Worm (Caenorhabditis elegans): ENCODE results near the gene F21A3.4.
A peak's percentile ranks its signal among the peaks of the same experiment; 100 is the strongest.

Gene F21A3.4

DNA sequence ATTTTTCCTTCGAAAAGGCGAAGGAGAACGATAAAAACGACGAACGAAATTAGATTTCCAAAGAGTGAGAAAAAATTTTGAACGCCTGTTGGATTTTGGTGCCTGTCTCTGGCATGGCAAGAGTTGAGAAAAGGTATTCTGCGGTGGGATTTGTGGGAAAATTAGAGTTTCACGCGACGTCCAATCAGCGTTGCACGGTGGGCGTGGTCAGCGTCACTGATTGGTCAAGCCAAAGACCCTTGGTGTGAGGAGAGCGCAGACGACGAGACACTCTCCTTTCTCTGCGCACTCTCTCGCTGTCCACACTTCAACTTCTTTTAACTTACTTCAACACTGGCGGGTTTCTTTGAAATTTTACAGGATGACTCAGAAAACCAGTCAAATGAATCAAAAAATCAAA lies 26.1 kb downstream of the F21A3.4 start:
- TF ChIP-seq nhr-84 (tag; optimal IDR thresholded peaks at IDR 0.05) (no peak), sptf-1 (tag; optimal IDR thresholded peaks at IDR 0.05) (no peak)

DNA sequence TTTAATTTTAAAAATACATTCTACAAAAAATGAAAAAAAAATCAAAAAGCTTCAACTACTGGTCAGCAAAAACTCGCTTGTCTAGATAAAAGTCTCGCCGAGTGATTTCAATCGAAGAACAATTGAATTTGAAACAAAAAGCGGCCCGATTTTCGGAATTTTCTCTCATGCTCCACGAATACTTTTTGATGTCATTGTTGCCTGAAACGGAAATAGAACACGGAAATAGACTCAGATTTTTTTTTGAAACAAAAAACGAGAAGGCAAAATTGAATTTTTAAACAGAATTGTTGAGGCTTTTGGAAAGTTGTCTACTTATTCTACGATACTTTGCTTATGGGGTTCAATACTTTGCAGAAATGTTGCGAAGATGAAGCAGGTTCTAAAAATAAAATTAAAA lies 27.1 kb downstream of the F21A3.4 start:
- TF ChIP-seq fkh-10 (GFP tag; optimal IDR thresholded peaks at IDR 0.05) = peak; percentile 81
- no peak for TF ChIP-seq fkh-8 (tag; optimal IDR thresholded peaks at IDR 0.05)

DNA sequence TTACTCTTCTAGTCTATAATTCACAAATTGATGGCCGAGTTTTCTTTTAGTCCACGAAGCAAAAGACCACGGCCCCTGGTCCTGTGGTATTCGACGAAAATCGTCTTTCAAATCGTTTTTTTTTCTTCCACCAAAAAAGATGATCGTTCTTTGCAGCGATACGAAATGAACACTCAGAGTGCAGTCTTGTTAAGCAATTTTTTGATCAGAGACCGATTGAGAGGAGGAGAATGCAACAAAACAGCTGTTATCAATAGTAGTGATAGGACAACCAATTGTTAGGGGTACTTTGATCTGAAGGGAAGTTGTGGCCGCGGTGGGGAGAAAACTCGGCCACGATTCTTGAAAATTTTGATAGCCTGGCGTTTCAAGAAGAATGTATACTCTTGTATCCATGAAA lies 27.6 kb downstream of the F21A3.4 start:
- peak; percentile 52 for TF ChIP-seq unc-130 (tag; optimal IDR thresholded peaks at IDR 0.05)
- no peak for TF ChIP-seq efl-3 (GFP tag; optimal IDR thresholded peaks at IDR 0.05)
- no peak for TF ChIP-seq fkh-4 (tag; optimal IDR thresholded peaks at IDR 0.05; ENCODE audit: borderline replicate concordance)
- peak; percentile 47 for TF ChIP-seq lin-39 (tag; optimal IDR thresholded peaks at IDR 0.05)
- no peak for TF ChIP-seq nhr-76 (tag; optimal IDR thresholded peaks at IDR 0.05)
- peak; percentile 86 for TF ChIP-seq nhr-71 (tag; optimal IDR thresholded peaks at IDR 0.05)
- TF ChIP-seq zag-1 (tag; optimal IDR thresholded peaks at IDR 0.05) = no peak
- TF ChIP-seq lsy-2 (tag; optimal IDR thresholded peaks at IDR 0.05) = peak; percentile 36 to 48
- no peak for TF ChIP-seq pag-3 (tag; optimal IDR thresholded peaks at IDR 0.05; ENCODE audit: borderline replicate concordance, insufficient read depth)
- TF ChIP-seq nhr-85 (tag) = peak; percentile 45
- TF ChIP-seq ztf-4 (tag; optimal IDR thresholded peaks at IDR 0.05) = peak; percentile 59
- peak; percentile 72 for TF ChIP-seq lin-14 (GFP tag; optimal IDR thresholded peaks at IDR 0.05)
- peak in 1 of 2 experiments; percentile 70 for TF ChIP-seq mdl-1 (tag; optimal IDR thresholded peaks at IDR 0.05)
- TF ChIP-seq sptf-1 (tag; optimal IDR thresholded peaks at IDR 0.05) = no peak
- TF ChIP-seq snu-23 (GFP tag; optimal IDR thresholded peaks at IDR 0.05) = peak; percentile 54
- peak; percentile 16 for TF ChIP-seq lir-3 (tag; optimal IDR thresholded peaks at IDR 0.05; ENCODE audit: poor library complexity)
- TF ChIP-seq unc-86 (tag; optimal IDR thresholded peaks at IDR 0.05) = no peak
- TF ChIP-seq dpl-1 (GFP tag; optimal IDR thresholded peaks at IDR 0.05) = peak in 1 of 3 experiments; percentile 13
- TF ChIP-seq nhr-90 (tag; optimal IDR thresholded peaks at IDR 0.05; ENCODE audit: poor library complexity) = peak; percentile 35
- no peak for TF ChIP-seq nhr-11 (tag; optimal IDR thresholded peaks at IDR 0.05)
- peak; percentile 64 for TF ChIP-seq elt-2 (tag; optimal IDR thresholded peaks at IDR 0.05)
- peak in 1 of 2 experiments; percentile 78 for TF ChIP-seq lin-35 (GFP tag; optimal IDR thresholded peaks at IDR 0.05)
- peak; percentile 87 for TF ChIP-seq rnt-1 (tag; optimal IDR thresholded peaks at IDR 0.05)
- TF ChIP-seq blmp-1 (tag; optimal IDR thresholded peaks at IDR 0.05) = peak; percentile 43
- no peak for TF ChIP-seq mef-2 (tag; optimal IDR thresholded peaks at IDR 0.05)
- no peak for TF ChIP-seq hpl-2 (GFP tag; optimal IDR thresholded peaks at IDR 0.05)
- peak; percentile 98 for TF ChIP-seq nhr-19 (GFP tag; conservative IDR thresholded peaks at IDR 0.05)
- peak; percentile 93 for TF ChIP-seq nhr-20 (tag; optimal IDR thresholded peaks at IDR 0.05)
- TF ChIP-seq elt-3 (tag; optimal IDR thresholded peaks at IDR 0.05) = peak in 4 of 6 experiments; percentile 48 to 90 (median 60)
- peak in 1 of 2 experiments; percentile 35 for TF ChIP-seq efl-1 (optimal IDR thresholded peaks at IDR 0.05)
- peak; percentile 23 to 82 for TF ChIP-seq efl-1 (GFP tag; optimal IDR thresholded peaks at IDR 0.05 in 1 of 2)
- peak; percentile 22 for TF ChIP-seq swsn-7 (tag; optimal IDR thresholded peaks at IDR 0.05)
- TF ChIP-seq nhr-47 (tag; optimal IDR thresholded peaks at IDR 0.05) = peak; percentile 40
- peak; percentile 45 for TF ChIP-seq tbx-2 (tag; optimal IDR thresholded peaks at IDR 0.05)
- TF ChIP-seq xbp-1 (tag; optimal IDR thresholded peaks at IDR 0.05) = peak; percentile 7
- TF ChIP-seq C16A3.4 (tag; optimal IDR thresholded peaks at IDR 0.05) = peak; percentile 18
- no peak for TF ChIP-seq F16B12.6 (tag; optimal IDR thresholded peaks at IDR 0.05)
